Fruit fly (Drosophila melanogaster): ENCODE results near the gene CG4822.

Gene CG4822

dm6 chr2L:85099-85498, 36.5 kb downstream of the CG4822 start (continued):
- TF ChIP-seq sc (optimal IDR thresholded peaks at IDR 0.05) (no peak), sc (GFP tag; optimal IDR thresholded peaks at IDR 0.05) (no peak), CG4328 (GFP tag; optimal IDR thresholded peaks at IDR 0.05) (no peak), gce (GFP tag; IDR thresholded peaks at IDR 0.05) (no peak), CG14014 (GFP tag; IDR thresholded peaks at IDR 0.05) (peak; percentile 33; the same call in 1 of the 2 replicates), CG4424 (GFP tag; optimal IDR thresholded peaks at IDR 0.05) (no peak), CG17802 (tag; optimal IDR thresholded peaks at IDR 0.05) (no peak), Fer3 (tag; optimal IDR thresholded peaks at IDR 0.05) (peak; percentile 38), maf-S (GFP tag; optimal IDR thresholded peaks at IDR 0.05) (no peak), CG2120 (GFP tag; optimal IDR thresholded peaks at IDR 0.05) (no peak), Hr39 (optimal IDR thresholded peaks at IDR 0.05) (no peak), CG10543 (GFP tag; optimal IDR thresholded peaks at IDR 0.05) (peak; percentile 14), Hand (GFP tag; optimal IDR thresholded peaks at IDR 0.05) (no peak), Rx (GFP tag; IDR thresholded peaks at IDR 0.05) (no peak), CG3838 (GFP tag; optimal IDR thresholded peaks at IDR 0.05) (no peak), sob (GFP tag; IDR thresholded peaks at IDR 0.05) (no peak; the same call in 1 of the 2 replicates), CG2116 (GFP tag; optimal IDR thresholded peaks at IDR 0.05) (no peak), hkb (optimal IDR thresholded peaks at IDR 0.05) (no peak), hkb (GFP tag; IDR thresholded peaks at IDR 0.05) (no peak), NfI (GFP tag; optimal IDR thresholded peaks at IDR 0.05) (no peak), CG15011 (GFP tag; optimal IDR thresholded peaks at IDR 0.05) (peak; percentile 24), CG10267 (tag; optimal IDR thresholded peaks at IDR 0.05) (no peak), zen (tag; optimal IDR thresholded peaks at IDR 0.05) (no peak), CG10565 (GFP tag; optimal IDR thresholded peaks at IDR 0.05) (no peak), CG3281 (GFP tag; optimal IDR thresholded peaks at IDR 0.05) (peak; percentile 58), CG10959 (GFP tag; IDR thresholded peaks at IDR 0.05) (no peak), exex (tag; optimal IDR thresholded peaks at IDR 0.05) (peak; percentile 38), CG6813 (GFP tag; optimal IDR thresholded peaks at IDR 0.05) (peak; percentile 27), dmrt99B (tag; optimal IDR thresholded peaks at IDR 0.05) (no peak), CG13296 (GFP tag; optimal IDR thresholded peaks at IDR 0.05) (peak; percentile 53), fd96Cb (tag; optimal IDR thresholded peaks at IDR 0.05) (no peak), CG17186 (GFP tag; optimal IDR thresholded peaks at IDR 0.05) (no peak), tup (GFP tag; optimal IDR thresholded peaks at IDR 0.05) (no peak), CG9437 (GFP tag; optimal IDR thresholded peaks at IDR 0.05) (no peak), CG6765 (GFP tag; optimal IDR thresholded peaks at IDR 0.05) (peak; percentile 39), CG1647 (GFP tag; optimal IDR thresholded peaks at IDR 0.05) (no peak), mirr (GFP tag; optimal IDR thresholded peaks at IDR 0.05) (peak; percentile 31), zen2 (GFP tag; IDR thresholded peaks at IDR 0.05; ENCODE audit: partially characterized antibody) (no peak), hth (optimal IDR thresholded peaks at IDR 0.05) (no peak), CG9609 (GFP tag; optimal IDR thresholded peaks at IDR 0.05) (no peak), seq (GFP tag; IDR thresholded peaks at IDR 0.05) (no peak), CG18599 (GFP tag; optimal IDR thresholded peaks at IDR 0.05) (peak; percentile 65), ap (GFP tag; IDR thresholded peaks at IDR 0.05) (no peak), CG13894 (tag; optimal IDR thresholded peaks at IDR 0.05) (peak; percentile 24), fd64A (GFP tag; optimal IDR thresholded peaks at IDR 0.05) (no peak), BtbVII (GFP tag; optimal IDR thresholded peaks at IDR 0.05) (peak; percentile 75), CG3065 (GFP tag; optimal IDR thresholded peaks at IDR 0.05) (no peak), CG4404 (GFP tag; IDR thresholded peaks at IDR 0.05) (no peak), Oli (tag; optimal IDR thresholded peaks at IDR 0.05) (no peak), CG10147 (GFP tag; optimal IDR thresholded peaks at IDR 0.05) (peak; percentile 3), Dref (GFP tag; IDR thresholded peaks at IDR 0.05) (no peak), PHDP (tag; optimal IDR thresholded peaks at IDR 0.05) (peak; percentile 44)

Data from whole organism, embryonic.